Fruit fly (Drosophila melanogaster): ENCODE results near the gene Cyp4d14.

dm6 chrX:2163358-2163757 lies 11.8 kb downstream of the Cyp4d14 start:
- TF ChIP-seq CG34367 (tag; optimal IDR thresholded peaks at IDR 0.05) (no peak), Pif1B (GFP tag; optimal IDR thresholded peaks at IDR 0.05) (no peak), CG9948 (tag; optimal IDR thresholded peaks at IDR 0.05) (no peak), CG8301 (tag; optimal IDR thresholded peaks at IDR 0.05) (no peak), rn (GFP tag; IDR thresholded peaks at IDR 0.05) (no peak), CG8159 (tag; optimal IDR thresholded peaks at IDR 0.05) (no peak)

Data from whole organism, pupa.